Worm (Caenorhabditis elegans) whole organism, mixed stage, embryonic: ENCODE data around the gene acr-10.

Experiments
- M03D4.4 ChIP-seq: sonication (generic microtip); optimal IDR thresholded peaks from 2 replicates; lab custom pipeline; 2017; ENCODE audit warnings: mild to moderate bottlenecking, missing genetic modification characterization, missing compliant biosample characterization
- blmp-1 ChIP-seq: fragments of 150-350 bp; optimal IDR thresholded peaks from 2 replicates; lab custom pipeline; 2014; ENCODE audit warnings: missing biosample characterization, missing genetic modification characterization
- ceh-39 ChIP-seq: fragments of 150-350 bp; optimal IDR thresholded peaks from 2 replicates; lab custom pipeline; 2014; ENCODE audit warnings: missing biosample characterization, missing genetic modification characterization
- ceh-83 ChIP-seq: fragments of 200-800 bp; sonication (Bioruptor generic); optimal IDR thresholded peaks from 2 replicates; lab custom pipeline; 2018; ENCODE audit warnings: mild to moderate bottlenecking, missing genetic modification characterization, missing compliant biosample characterization
- ces-1 ChIP-seq: fragments of 150-350 bp; optimal IDR thresholded peaks from 2 replicates; lab custom pipeline; 2014; ENCODE audit warnings: missing biosample characterization, missing genetic modification reagents, missing genetic modification characterization
- cnd-1 ChIP-seq: fragments of 200-800 bp; sonication (Bioruptor generic); optimal IDR thresholded peaks from 2 replicates; lab custom pipeline; 2018; ENCODE audit warnings: mild to moderate bottlenecking, missing genetic modification characterization, missing compliant biosample characterization
- drap-1 ChIP-seq: fragments of 200-800 bp; sonication (Bioruptor generic); optimal IDR thresholded peaks from 3 replicates; lab custom pipeline; 2018; ENCODE audit warnings: mild to moderate bottlenecking, missing genetic modification characterization, missing compliant biosample characterization
- elt-1 ChIP-seq: sonication (generic microtip); optimal IDR thresholded peaks from 2 replicates; lab custom pipeline; 2017; ENCODE audit warnings: missing genetic modification characterization, mild to moderate bottlenecking, missing compliant biosample characterization, antibody characterized with exemption, moderate library complexity, borderline replicate concordance; ENCODE audit not compliant: insufficient read depth
- elt-3 ChIP-seq: fragments of 150-350 bp; optimal IDR thresholded peaks from 2 replicates; lab custom pipeline; 2014; ENCODE audit warnings: missing biosample characterization, missing genetic modification characterization
- ham-2 ChIP-seq: fragments of 200-800 bp; sonication (Bioruptor generic); optimal IDR thresholded peaks from 2 replicates; lab custom pipeline; 2018; ENCODE audit warnings: mild to moderate bottlenecking, missing genetic modification characterization, missing compliant biosample characterization
- hlh-1 ChIP-seq: fragments of 150-350 bp; optimal IDR thresholded peaks from 2 replicates; lab custom pipeline; 2014; ENCODE audit warnings: missing biosample characterization, missing genetic modification reagents, missing genetic modification characterization
- lin-32 ChIP-seq: fragments of 200-800 bp; sonication (Bioruptor generic); optimal IDR thresholded peaks from 2 replicates; lab custom pipeline; 2018; ENCODE audit warnings: mild to moderate bottlenecking, missing genetic modification characterization, missing compliant biosample characterization
- lsy-2 ChIP-seq: fragments of 150-350 bp; optimal IDR thresholded peaks from 2 replicates; lab custom pipeline; 2014; ENCODE audit warnings: missing biosample characterization, missing genetic modification characterization
- mab-5 ChIP-seq: fragments of 150-350 bp; optimal IDR thresholded peaks from 2 replicates; lab custom pipeline; 2014; ENCODE audit warnings: missing biosample characterization, missing genetic modification characterization
- mls-2 ChIP-seq: sonication (generic microtip); optimal IDR thresholded peaks from 2 replicates; lab custom pipeline; 2016; ENCODE audit warnings: mild to moderate bottlenecking, missing genetic modification characterization, moderate library complexity, missing compliant biosample characterization
- nhr-12 ChIP-seq: fragments of 150-350 bp; optimal IDR thresholded peaks from 2 replicates; lab custom pipeline; 2014; ENCODE audit warnings: missing biosample characterization, missing genetic modification characterization
- nhr-2 ChIP-seq: fragments of 150-350 bp; optimal IDR thresholded peaks from 2 replicates; lab custom pipeline; 2014; ENCODE audit warnings: missing biosample characterization, missing genetic modification characterization
- nhr-237 ChIP-seq: fragments of 150-350 bp; optimal IDR thresholded peaks from 2 replicates; lab custom pipeline; 2014; ENCODE audit warnings: missing biosample characterization, missing genetic modification characterization
- nhr-28 ChIP-seq: fragments of 150-350 bp; optimal IDR thresholded peaks from 2 replicates; lab custom pipeline; 2014; ENCODE audit warnings: missing biosample characterization, missing genetic modification characterization
- nhr-76 ChIP-seq: sonication (generic microtip); optimal IDR thresholded peaks from 2 replicates; lab custom pipeline; 2017; ENCODE audit warnings: missing biosample characterization, missing genetic modification characterization
- pha-4 ChIP-seq: fragments of 150-350 bp; optimal IDR thresholded peaks from 2 replicates; lab custom pipeline; 2018; ENCODE audit warnings: missing biosample characterization, missing genetic modification reagents, missing genetic modification characterization
- sem-2 ChIP-seq: fragments of 200-800 bp; sonication (Bioruptor generic); optimal IDR thresholded peaks from 2 replicates; lab custom pipeline; 2018; ENCODE audit warnings: mild to moderate bottlenecking, missing genetic modification characterization, missing compliant biosample characterization
- snpc-4 ChIP-seq: fragments of 150-350 bp; optimal IDR thresholded peaks from 2 replicates; lab custom pipeline; 2014; ENCODE audit warnings: missing biosample characterization, missing genetic modification characterization
- sptf-1 ChIP-seq: sonication (generic microtip); optimal IDR thresholded peaks from 2 replicates; lab custom pipeline; 2017; ENCODE audit warnings: mild to moderate bottlenecking, missing genetic modification characterization, moderate library complexity, missing compliant biosample characterization
- tbx-8 ChIP-seq: fragments of 200-800 bp; sonication (Bioruptor generic); optimal IDR thresholded peaks from 2 replicates; lab custom pipeline; 2018; ENCODE audit warnings: mild to moderate bottlenecking, missing genetic modification characterization, moderate library complexity, missing compliant biosample characterization
- unc-120 ChIP-seq: sonication (generic microtip); optimal IDR thresholded peaks from 2 replicates; lab custom pipeline; 2017; ENCODE audit warnings: missing genetic modification characterization, missing compliant biosample characterization; ENCODE audit not compliant: poor library complexity, severe bottlenecking
- unc-62 ChIP-seq: fragments of 150-350 bp; optimal IDR thresholded peaks from 2 replicates; lab custom pipeline; 2014; ENCODE audit warnings: missing biosample characterization, missing genetic modification reagents, missing genetic modification characterization
- zip-8 ChIP-seq: fragments of 150-350 bp; optimal IDR thresholded peaks from 2 replicates; lab custom pipeline; 2014; ENCODE audit warnings: missing biosample characterization, missing genetic modification characterization
- ztf-11 ChIP-seq: fragments of 150-350 bp; optimal IDR thresholded peaks from 2 replicates; lab custom pipeline; 2014; ENCODE audit warnings: missing biosample characterization, missing genetic modification characterization

acr-10 gene

DNA sequence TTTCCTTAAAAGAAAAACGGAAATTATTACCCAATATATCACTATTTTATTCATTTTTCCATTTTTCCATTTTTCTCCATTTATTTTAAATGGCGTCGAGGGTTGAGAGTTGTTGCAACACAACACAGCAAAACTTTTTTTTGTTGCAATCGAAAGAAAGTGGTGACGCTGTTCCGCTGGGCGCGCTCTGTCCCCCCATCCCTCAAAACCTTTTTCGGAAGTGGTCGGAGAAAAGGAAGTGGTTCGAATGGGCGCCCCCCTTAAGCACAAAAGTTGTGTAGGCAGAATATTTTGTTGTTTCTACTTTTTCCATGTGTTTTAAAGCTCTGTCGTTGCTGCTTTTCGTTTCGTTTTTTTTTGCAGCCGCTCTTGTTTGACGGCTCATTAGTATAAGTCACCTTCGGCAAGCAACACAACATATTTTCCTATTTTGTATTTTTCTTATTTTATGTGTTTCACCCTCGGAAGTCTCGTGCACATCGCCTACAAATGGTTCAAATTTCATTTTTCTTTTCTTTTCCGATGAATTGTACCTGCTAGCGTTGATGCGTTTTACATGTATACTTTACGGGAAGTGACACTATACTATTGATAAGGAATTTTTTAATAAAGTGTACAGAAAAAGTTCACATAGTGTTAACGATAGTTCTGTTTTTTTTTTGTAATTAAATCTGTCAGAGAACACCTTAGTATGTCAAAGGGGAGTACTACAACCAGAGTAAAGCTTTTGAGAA is 4.3 kb upstream of the acr-10 start:
- no peak for TF ChIP-seq zip-8 (tag; lab: Kevin White, UChicago)
- no peak for TF ChIP-seq hlh-1 (tag; lab: Kevin White, UChicago)
- no peak for TF ChIP-seq lsy-2 (tag; lab: Kevin White, UChicago)
- no peak for TF ChIP-seq nhr-28 (tag; lab: Kevin White, UChicago)
- no peak for TF ChIP-seq nhr-12 (tag; lab: Kevin White, UChicago)
- TF ChIP-seq ham-2 (GFP tag; lab: Kevin White, UChicago): no peak
- no peak for TF ChIP-seq unc-120 (tag; lab: Kevin White, UChicago)
- no peak for TF ChIP-seq elt-3 (tag; lab: Kevin White, UChicago)
- TF ChIP-seq mls-2 (tag; lab: Kevin White, UChicago): no peak
- TF ChIP-seq ceh-39 (tag; lab: Kevin White, UChicago): no peak
- TF ChIP-seq nhr-2 (tag; lab: Kevin White, UChicago): no peak
- TF ChIP-seq cnd-1 (tag; lab: Kevin White, UChicago): no peak
- no peak for TF ChIP-seq snpc-4
- TF ChIP-seq ces-1 (GFP tag; lab: Kevin White, UChicago): no peak
- TF ChIP-seq pha-4: no peak
- no peak for TF ChIP-seq lin-32 (GFP tag; lab: Kevin White, UChicago)
- no peak for TF ChIP-seq ceh-83 (GFP tag; lab: Kevin White, UChicago)
- TF ChIP-seq, all 35 proteins: peak for 0

DNA sequence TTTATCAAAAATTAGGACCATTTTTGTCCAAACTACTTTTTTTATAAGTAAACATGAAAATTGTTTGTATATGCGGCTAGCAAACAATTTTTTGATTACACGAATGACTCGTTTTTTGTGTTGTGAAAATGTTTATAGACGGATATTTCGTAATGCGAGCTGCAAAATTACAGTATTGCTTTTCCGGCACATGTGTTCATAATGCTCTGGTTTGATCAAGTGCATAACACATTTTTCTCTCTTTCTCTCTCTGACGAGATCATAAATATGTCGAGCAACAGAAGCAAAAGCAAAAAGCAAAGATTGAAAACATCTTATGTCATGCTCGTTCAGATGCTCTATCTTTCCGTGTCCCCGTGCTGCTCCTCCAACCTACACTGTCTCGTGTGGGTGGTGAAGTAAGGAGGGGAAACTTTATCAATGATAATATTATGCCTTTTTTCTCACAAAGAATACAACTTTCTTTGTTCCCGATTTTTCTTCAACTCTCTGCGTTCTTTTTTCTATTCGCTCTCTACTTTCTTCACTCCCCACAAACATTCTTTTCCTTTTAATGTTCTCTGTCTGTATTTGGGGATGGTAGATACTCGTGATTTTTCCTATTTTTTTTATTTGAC is 3.4 kb upstream of the acr-10 start:
- TF ChIP-seq sptf-1 (tag; lab: Kevin White, UChicago) (no peak), lsy-2 (tag; lab: Kevin White, UChicago) (no peak), sem-2 (no peak), tbx-8 (GFP tag; lab: Kevin White, UChicago) (no peak), mls-2 (tag; lab: Kevin White, UChicago) (no peak), nhr-237 (tag; lab: Kevin White, UChicago) (no peak), lin-32 (GFP tag; lab: Kevin White, UChicago) (no peak), drap-1 (no peak), ztf-11 (tag; lab: Kevin White, UChicago) (no peak)

DNA sequence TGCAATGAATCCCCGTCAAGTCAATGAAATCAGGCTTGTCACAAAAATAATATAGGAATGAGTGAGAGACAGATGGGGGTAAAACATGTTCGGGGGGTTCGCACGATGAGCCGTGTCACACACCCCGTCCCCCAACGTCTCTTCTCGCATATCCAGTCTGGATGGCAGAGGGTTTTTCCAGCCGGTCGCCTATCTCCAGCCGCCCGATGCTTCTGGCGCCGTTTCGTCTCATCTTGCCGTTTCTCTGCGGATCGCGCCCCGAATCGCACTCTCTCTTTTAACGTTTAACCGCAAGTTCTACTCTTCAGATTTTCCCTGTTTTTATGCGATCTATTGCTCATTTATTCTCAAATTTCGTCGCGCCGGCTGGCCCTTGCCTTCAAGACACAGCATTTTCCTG is 39.9 kb downstream of the acr-10 start:
- TF ChIP-seq M03D4.4 (tag; lab: Kevin White, UChicago): no peak
- TF ChIP-seq elt-1: no peak
- no peak for TF ChIP-seq nhr-76 (tag; lab: Kevin White, UChicago)
- no peak for TF ChIP-seq ceh-83 (GFP tag; lab: Kevin White, UChicago)
- no peak for TF ChIP-seq blmp-1 (tag; lab: Kevin White, UChicago)
- TF ChIP-seq pha-4: no peak

DNA sequence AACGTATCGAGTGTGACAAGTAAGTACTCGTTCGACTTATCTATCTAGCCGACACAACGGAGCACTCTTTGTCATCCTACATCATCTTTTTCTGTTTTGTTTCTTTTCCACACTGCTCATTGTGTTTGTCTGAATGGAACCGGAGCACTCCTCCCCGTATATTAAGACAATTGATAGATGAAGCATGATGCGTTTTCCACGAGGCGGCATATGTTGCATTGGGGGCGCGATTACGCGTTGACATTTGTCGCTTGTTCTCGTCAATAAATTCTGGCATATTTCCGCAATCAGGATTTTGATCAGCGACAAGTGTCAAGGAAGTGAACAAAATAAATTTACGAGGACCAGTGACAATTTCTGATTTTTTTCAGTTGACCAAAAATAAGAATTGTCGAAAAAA is 46.1 kb downstream of the acr-10 start:
- no peak for TF ChIP-seq nhr-2 (tag; lab: Kevin White, UChicago)
- TF ChIP-seq unc-120 (tag; lab: Kevin White, UChicago): peak; percentile 17
- no peak for TF ChIP-seq nhr-76 (tag; lab: Kevin White, UChicago)
- TF ChIP-seq unc-62 (GFP tag; lab: Kevin White, UChicago): peak; percentile 90
- no peak for TF ChIP-seq elt-1
- no peak for TF ChIP-seq ceh-83 (GFP tag; lab: Kevin White, UChicago)
- TF ChIP-seq hlh-1 (tag; lab: Kevin White, UChicago): peak; percentile 54
- TF ChIP-seq blmp-1 (tag; lab: Kevin White, UChicago): no peak
- no peak for TF ChIP-seq mab-5

DNA sequence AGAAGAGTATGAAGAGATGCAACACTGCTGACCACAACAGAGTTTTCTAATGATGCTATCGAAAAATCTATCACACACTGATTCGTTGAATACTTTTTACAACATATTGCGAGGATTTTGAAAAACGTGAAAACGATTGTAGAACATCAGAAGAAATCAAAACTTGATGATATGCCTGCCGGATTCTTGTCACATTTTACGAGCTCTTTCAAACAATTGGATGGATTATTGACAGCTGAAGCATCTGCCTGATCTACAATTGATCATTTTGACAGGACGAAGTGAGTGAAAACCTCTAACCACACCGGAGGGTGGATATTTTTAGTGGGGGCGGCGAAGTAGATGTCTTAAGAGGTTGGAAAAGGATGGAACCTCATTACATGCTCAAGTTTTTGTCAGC is 50.4 kb downstream of the acr-10 start:
- TF ChIP-seq nhr-12 (tag; lab: Kevin White, UChicago): no peak
- TF ChIP-seq unc-62 (GFP tag; lab: Kevin White, UChicago): peak; percentile 92
- no peak for TF ChIP-seq lin-32 (GFP tag; lab: Kevin White, UChicago)
- no peak for TF ChIP-seq cnd-1 (tag; lab: Kevin White, UChicago)
